Worm (Caenorhabditis elegans) whole organism, L1 larva: ENCODE data around the gene Y43B11AR.1.
A peak's percentile ranks its signal among the peaks of the same experiment; 100 is the strongest.

Experiments used
- C16A3.4 ChIP-seq: fragments of 150-350 bp; optimal IDR thresholded peaks from 2 replicates; lab custom pipeline; 2014; ENCODE audit warnings: missing biosample characterization, missing genetic modification characterization
- F16B12.6 ChIP-seq: fragments of 150-350 bp; optimal IDR thresholded peaks from 2 replicates; lab custom pipeline; 2014; ENCODE audit warnings: missing biosample characterization, missing genetic modification characterization
- aha-1 ChIP-seq: fragments of 150-350 bp; optimal IDR thresholded peaks from 2 replicates; lab custom pipeline; 2014; ENCODE audit warnings: missing biosample characterization, missing genetic modification characterization
- aly-2 ChIP-seq: fragments of 150-350 bp; optimal IDR thresholded peaks from 2 replicates; lab custom pipeline; 2014; ENCODE audit warnings: missing biosample characterization, missing genetic modification characterization
- blmp-1 ChIP-seq: fragments of 150-350 bp; optimal IDR thresholded peaks from 2 replicates; lab custom pipeline; 2014; ENCODE audit warnings: missing biosample characterization, missing genetic modification characterization
- ceh-63 ChIP-seq: fragments of 200-800 bp; sonication (Bioruptor generic); optimal IDR thresholded peaks from 2 replicates; lab custom pipeline; 2018; ENCODE audit warnings: mild to moderate bottlenecking, missing genetic modification characterization, missing compliant biosample characterization
- ceh-82 ChIP-seq, 3 experiments: fragments of 150-350 bp in 1 of 3; sonication (generic microtip) in 2 of 3; optimal IDR thresholded peaks; 2 replicates each; lab custom pipeline; 2014 to 2017; ENCODE audit warnings: missing biosample characterization in 3 of 3, missing genetic modification characterization in 3 of 3
- ceh-88 ChIP-seq: fragments of 200-800 bp; sonication (Bioruptor generic); IDR thresholded peaks from 2 replicates; pipeline ENCODE4 v1.3.6; 2022; ENCODE audit warnings: missing genetic modification characterization, missing compliant biosample characterization
- dsc-1 ChIP-seq: sonication (generic microtip); optimal IDR thresholded peaks from 2 replicates; lab custom pipeline; 2016; ENCODE audit warnings: mild to moderate bottlenecking, missing genetic modification characterization, missing compliant biosample characterization
- efl-1 ChIP-seq, 4 experiments: fragments of 150-350 bp; optimal IDR thresholded peaks in 3 of 4; peaks in 1 of 4; 1 replicate in 1 of 4; 2 replicates in 3 of 4; lab custom pipeline; 2014; ENCODE audit warnings: missing biosample characterization in 2 of 4, missing genetic modification characterization in 2 of 4, missing genetic modification reagents in 2 of 4
- egl-13 ChIP-seq: sonication (generic microtip); optimal IDR thresholded peaks from 2 replicates; lab custom pipeline; 2016; ENCODE audit warnings: missing genotype, missing genetic modification reagents, missing genetic modification characterization, missing compliant biosample characterization
- elt-3 ChIP-seq, 6 experiments: fragments of 150-350 bp in 1 of 6; sonication (generic microtip); optimal IDR thresholded peaks; 2 replicates each; lab custom pipeline; 2017 to 2018; ENCODE audit warnings: missing biosample characterization in 6 of 6, missing genetic modification characterization in 6 of 6, inconsistent platforms in 1 of 6
- ets-5 ChIP-seq: fragments of 200-800 bp; sonication (Bioruptor generic); IDR thresholded peaks from 2 replicates; pipeline ENCODE4 v1.3.6; 2022; ENCODE audit warnings: missing genetic modification characterization, missing compliant biosample characterization
- fkh-10 ChIP-seq: sonication (generic microtip); optimal IDR thresholded peaks from 2 replicates; lab custom pipeline; 2017; ENCODE audit warnings: missing biosample characterization, missing genetic modification reagents, missing genetic modification characterization
- fos-1 ChIP-seq: fragments of 150-350 bp; optimal IDR thresholded peaks from 2 replicates; lab custom pipeline; 2014; ENCODE audit warnings: missing biosample characterization, missing genetic modification characterization
- hlh-17 ChIP-seq: fragments of 200-800 bp; sonication (Bioruptor generic); optimal IDR thresholded peaks from 2 replicates; lab custom pipeline; 2018; ENCODE audit warnings: missing genetic modification characterization, mild to moderate bottlenecking, missing compliant biosample characterization, moderate library complexity, borderline replicate concordance
- hlh-4 ChIP-seq: sonication (generic microtip); optimal IDR thresholded peaks from 2 replicates; lab custom pipeline; 2016; ENCODE audit warnings: mild to moderate bottlenecking, missing genetic modification characterization, missing compliant biosample characterization
- lin-14 ChIP-seq: fragments of 200-800 bp; sonication (Bioruptor generic); optimal IDR thresholded peaks from 2 replicates; lab custom pipeline; 2018; ENCODE audit warnings: mild to moderate bottlenecking, missing genetic modification characterization, moderate library complexity, missing compliant biosample characterization
- mef-2 ChIP-seq: fragments of 150-350 bp; optimal IDR thresholded peaks from 2 replicates; lab custom pipeline; 2014; ENCODE audit warnings: missing biosample characterization, missing genetic modification characterization
- mep-1 ChIP-seq: fragments of 150-350 bp; optimal IDR thresholded peaks from 2 replicates; lab custom pipeline; 2014; ENCODE audit warnings: missing biosample characterization, missing genetic modification characterization
- nhr-11 ChIP-seq: fragments of 150-350 bp; optimal IDR thresholded peaks from 2 replicates; lab custom pipeline; 2014; ENCODE audit warnings: missing biosample characterization, missing genetic modification characterization
- nhr-19 ChIP-seq: fragments of 200-800 bp; sonication (Bioruptor generic); conservative IDR thresholded peaks from 2 replicates; pipeline ENCODE4 v1.3.6; 2022; ENCODE audit warnings: missing genetic modification characterization, missing compliant biosample characterization
- nhr-76 ChIP-seq: sonication (generic microtip); optimal IDR thresholded peaks from 2 replicates; lab custom pipeline; 2017; ENCODE audit warnings: missing biosample characterization, missing genetic modification characterization
- nhr-77 ChIP-seq: fragments of 150-350 bp; optimal IDR thresholded peaks from 2 replicates; lab custom pipeline; 2014; ENCODE audit warnings: missing biosample characterization, missing genetic modification characterization
- nhr-84 ChIP-seq: sonication (generic microtip); optimal IDR thresholded peaks from 2 replicates; lab custom pipeline; 2017; ENCODE audit warnings: missing biosample characterization, missing genetic modification characterization
- nhr-90 ChIP-seq: sonication (generic microtip); optimal IDR thresholded peaks from 2 replicates; lab custom pipeline; 2016; ENCODE audit warnings: mild to moderate bottlenecking, missing genetic modification characterization, missing compliant biosample characterization; ENCODE audit not compliant: poor library complexity
- pqm-1 ChIP-seq: sonication (generic microtip); optimal IDR thresholded peaks from 3 replicates; lab custom pipeline; 2017; ENCODE audit warnings: missing biosample characterization, missing genetic modification characterization
- rnt-1 ChIP-seq: sonication (generic microtip); optimal IDR thresholded peaks from 2 replicates; lab custom pipeline; 2016; ENCODE audit warnings: mild to moderate bottlenecking, missing genetic modification characterization, moderate library complexity, missing compliant biosample characterization
- snu-23 ChIP-seq: sonication (generic microtip); optimal IDR thresholded peaks from 2 replicates; lab custom pipeline; 2016; ENCODE audit warnings: missing genetic modification characterization, missing compliant biosample characterization
- sup-37 ChIP-seq: fragments of 200-800 bp; sonication (Bioruptor generic); optimal IDR thresholded peaks from 2 replicates; lab custom pipeline; 2018; ENCODE audit warnings: mild to moderate bottlenecking, missing genetic modification characterization, missing compliant biosample characterization
- swsn-7 ChIP-seq: sonication (generic microtip); optimal IDR thresholded peaks from 2 replicates; lab custom pipeline; 2016; ENCODE audit warnings: missing genetic modification characterization, missing compliant biosample characterization
- tbx-2 ChIP-seq: sonication (generic microtip); optimal IDR thresholded peaks from 2 replicates; lab custom pipeline; 2016; ENCODE audit warnings: missing genetic modification characterization, missing compliant biosample characterization
- unc-30 ChIP-seq: sonication (generic microtip); optimal IDR thresholded peaks from 2 replicates; lab custom pipeline; 2017; ENCODE audit warnings: missing biosample characterization, missing genetic modification characterization
- unc-62 ChIP-seq: fragments of 150-350 bp; optimal IDR thresholded peaks from 2 replicates; lab custom pipeline; 2014; ENCODE audit warnings: missing biosample characterization, missing genetic modification reagents, missing genetic modification characterization
- unc-98 ChIP-seq: fragments of 200-800 bp; sonication (Bioruptor generic); IDR thresholded peaks from 2 replicates; pipeline ENCODE4 v1.3.6; 2022; ENCODE audit warnings: missing genetic modification characterization, missing compliant biosample characterization
- vab-15 ChIP-seq: sonication (generic microtip); optimal IDR thresholded peaks from 2 replicates; lab custom pipeline; 2017; ENCODE audit warnings: missing genotype, mild to moderate bottlenecking, missing genetic modification characterization, missing compliant biosample characterization
- xbp-1 ChIP-seq: sonication (generic microtip); optimal IDR thresholded peaks from 2 replicates; lab custom pipeline; 2016; ENCODE audit warnings: missing genetic modification characterization, missing compliant biosample characterization
- zag-1 ChIP-seq: fragments of 150-350 bp; optimal IDR thresholded peaks from 2 replicates; lab custom pipeline; 2014; ENCODE audit warnings: missing biosample characterization, missing genetic modification characterization
- zip-4 ChIP-seq: fragments of 200-800 bp; sonication (Bioruptor generic); optimal IDR thresholded peaks from 2 replicates; lab custom pipeline; 2018; ENCODE audit warnings: mild to moderate bottlenecking, missing genetic modification characterization, moderate library complexity, missing compliant biosample characterization
- ztf-11 ChIP-seq, 2 experiments: sonication (generic microtip); optimal IDR thresholded peaks; 2 replicates each; lab custom pipeline; 2016 to 2017; ENCODE audit warnings: missing genetic modification characterization in 2 of 2, missing biosample characterization in 1 of 2, missing compliant biosample characterization in 1 of 2
- ztf-4 ChIP-seq: fragments of 150-350 bp; optimal IDR thresholded peaks from 2 replicates; lab custom pipeline; 2014; ENCODE audit warnings: missing biosample characterization, missing genetic modification characterization

The Y43B11AR.1 gene

ce11 chrIV:7081214-7081613, at the start of gene Y43B11AR.1:
TSS of gene Y43B11AR.1 (plus strand) at chrIV:7081514.
- no peak for TF ChIP-seq nhr-76 (tag; lab: Kevin White, UChicago)
- no peak for TF ChIP-seq F16B12.6 (tag; lab: Kevin White, UChicago)
- TF ChIP-seq lin-14: no peak
- TF ChIP-seq tbx-2 (tag; lab: Kevin White, UChicago): no peak
- no peak for TF ChIP-seq swsn-7
- no peak for TF ChIP-seq ceh-88 (GFP tag; lab: Robert Waterston, UW)
- no peak for TF ChIP-seq aly-2
- no peak for TF ChIP-seq aha-1 (tag; lab: Kevin White, UChicago)
- no peak for TF ChIP-seq snu-23 (GFP tag; lab: Kevin White, UChicago)
- TF ChIP-seq unc-62 (GFP tag; lab: Kevin White, UChicago): no peak

ce11 chrIV:7032459-7032858, 48.9 kb upstream of the Y43B11AR.1 start, which contains the start of gene C06G3.8:
TSS of gene C06G3.8 (minus strand) at chrIV:7032559.
- TF ChIP-seq ceh-63 (GFP tag; lab: Kevin White, UChicago) (no peak), swsn-7 (no peak), blmp-1 (tag; lab: Kevin White, UChicago) (no peak), ceh-82 (tag; optimal IDR thresholded peaks at IDR 0.05; lab: Kevin White, UChicago) (no peak)

ce11 chrIV:7035823-7036222, 45.5 kb upstream of the Y43B11AR.1 start, which contains the start of gene C06G3.3:
TSS of gene C06G3.3 (plus strand) at chrIV:7036123.
- TF ChIP-seq blmp-1 (tag; lab: Kevin White, UChicago): peak; percentile 6
- TF ChIP-seq unc-62 (GFP tag; lab: Kevin White, UChicago): no peak

DNA sequence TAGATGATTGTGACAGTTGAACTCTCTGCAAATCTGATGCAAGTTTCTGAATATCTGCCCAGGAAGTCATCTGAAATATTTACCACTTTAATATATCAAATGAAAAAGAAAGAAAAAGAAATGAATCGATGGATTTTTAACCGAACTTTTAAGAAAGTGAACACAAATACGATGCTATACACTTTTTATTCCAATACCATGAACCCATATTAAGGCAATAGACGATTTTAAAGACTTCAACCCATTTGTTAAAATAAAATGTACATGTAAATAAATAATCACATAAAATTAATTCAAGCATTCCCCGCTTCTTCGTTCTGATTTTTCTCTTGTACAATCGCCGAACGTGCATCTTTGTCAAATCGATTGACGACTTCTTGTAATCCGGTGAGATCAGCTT, 44.5 kb upstream of the Y43B11AR.1 start, which contains the start of gene ufl-1:
Gene ufl-1 (minus strand): TSS at position 70 of the 400 bp plus-strand sequence.
- TF ChIP-seq efl-1 (optimal IDR thresholded peaks at IDR 0.05; lab: Kevin White, UChicago): no peak
- peak in 1 of 2 experiments; percentile 50 for TF ChIP-seq efl-1 (GFP tag; optimal IDR thresholded peaks at IDR 0.05 in 1 of 2; lab: Kevin White, UChicago)
- TF ChIP-seq ztf-11 (tag; optimal IDR thresholded peaks at IDR 0.05; lab: Kevin White, UChicago): no peak
- no peak for TF ChIP-seq pqm-1 (tag; lab: Kevin White, UChicago)
- no peak for TF ChIP-seq rnt-1 (tag; lab: Kevin White, UChicago)
- TF ChIP-seq ets-5 (GFP tag; lab: Robert Waterston, UW): no peak
- no peak for TF ChIP-seq hlh-4 (tag; lab: Kevin White, UChicago)
- no peak for TF ChIP-seq nhr-77 (tag; lab: Kevin White, UChicago)

ce11 chrIV:7039476-7040261, 41.6 kb upstream of the Y43B11AR.1 start, which contains the start of the genes cogc-2 and klp-18:
TSS of gene cogc-2 (minus strand) at chrIV:7039580.
TSS of gene klp-18 (plus strand) at chrIV:7040211.
- TF ChIP-seq hlh-4 (tag; lab: Kevin White, UChicago) (no peak), mep-1 (tag; lab: Kevin White, UChicago) (peak; percentile 81), unc-62 (GFP tag; lab: Kevin White, UChicago) (no peak), unc-98 (GFP tag; lab: Robert Waterston, UW) (no peak), vab-15 (tag; lab: Kevin White, UChicago) (no peak), nhr-19 (GFP tag; lab: Robert Waterston, UW) (peak; percentile 90), dsc-1 (tag; lab: Kevin White, UChicago) (peak; percentile 85), zip-4 (GFP tag; lab: Kevin White, UChicago) (peak; percentile 64), tbx-2 (tag; lab: Kevin White, UChicago) (peak; percentile 85), pqm-1 (tag; lab: Kevin White, UChicago) (no peak), nhr-90 (tag; lab: Kevin White, UChicago) (peak; percentile 85), fos-1 (tag; lab: Kevin White, UChicago) (peak; percentile 44), efl-1 (optimal IDR thresholded peaks at IDR 0.05; lab: Kevin White, UChicago) (peak; percentile 96 to 97), efl-1 (GFP tag; optimal IDR thresholded peaks at IDR 0.05 in 1 of 2; lab: Kevin White, UChicago) (peak; percentile 95 to 99), sup-37 (no peak), mef-2 (no peak), nhr-11 (tag; lab: Kevin White, UChicago) (peak; percentile 7), C16A3.4 (tag; lab: Kevin White, UChicago) (peak; percentile 94), ztf-4 (tag; lab: Kevin White, UChicago) (peak; percentile 62), hlh-17 (no peak), zag-1 (tag; lab: Kevin White, UChicago) (no peak), fkh-10 (GFP tag; lab: Kevin White, UChicago) (peak; percentile 51), egl-13 (tag; lab: Kevin White, UChicago) (peak; percentile 74), lin-14 (peak; percentile 83), elt-3 (tag; optimal IDR thresholded peaks at IDR 0.05; lab: Kevin White, UChicago) (peak in 2 of 6 experiments; percentile 71 to 86), unc-30 (tag; lab: Kevin White, UChicago) (no peak), nhr-84 (tag; lab: Kevin White, UChicago) (no peak), nhr-76 (tag; lab: Kevin White, UChicago) (peak; percentile 69), xbp-1 (peak; percentile 83)
